Fruit fly (Drosophila melanogaster) whole organism: ENCODE data around the gene TFAM.

Source experiments
- CG8478 ChIP-seq: fragments of >200 bp; optimal IDR thresholded peaks from 2 replicates; lab custom pipeline; 2018; ENCODE audit warnings: inconsistent platforms
- Dll ChIP-seq: fragments of >200 bp; optimal IDR thresholded peaks from 2 replicates; lab custom pipeline; 2017
- EcR ChIP-seq, 2 experiments: fragments of >200 bp; optimal IDR thresholded peaks; 2 replicates each; lab custom pipeline; 2017; ENCODE audit warnings: missing biosample characterization in 2 of 2, missing genetic modification characterization in 2 of 2, missing genetic modification reagents in 2 of 2
- pan ChIP-seq: fragments of >200 bp; optimal IDR thresholded peaks from 2 replicates; lab custom pipeline; 2017
- psq ChIP-seq: fragments of >200 bp; optimal IDR thresholded peaks from 2 replicates; lab custom pipeline; 2017
- usp ChIP-seq: fragments of >200 bp; optimal IDR thresholded peaks from 2 replicates; lab custom pipeline; 2017; ENCODE audit warnings: missing biosample characterization, missing genetic modification characterization, mixed read lengths

Gene TFAM

dm6 chr3R:20558106-20558489 is 18.7 kb downstream of the TFAM start:
- no peak for TF ChIP-seq usp (GFP tag; lab: Kevin White, UChicago)
- TF ChIP-seq CG8478 (lab: Kevin White, UChicago), result no peak
- no peak for TF ChIP-seq Dll (lab: Kevin White, UChicago)
- no peak for TF ChIP-seq psq
- no peak for TF ChIP-seq pan
- no peak for TF ChIP-seq EcR (GFP tag; optimal IDR thresholded peaks at IDR 0.05; lab: Kevin White, UChicago)

- TF ChIP-seq EcR (GFP tag; optimal IDR thresholded peaks at IDR 0.05; lab: Kevin White, UChicago), result no peak
- no peak for TF ChIP-seq usp (GFP tag; lab: Kevin White, UChicago)
- no peak for TF ChIP-seq CG8478 (lab: Kevin White, UChicago)
- TF ChIP-seq Dll (lab: Kevin White, UChicago), result no peak
- no peak for TF ChIP-seq psq
- TF ChIP-seq pan, result no peak
Measured at dm6 chr3R:20557415-20558105, 19.2 kb downstream of the TFAM start, which contains the start of the genes DPCoAC and CG5180. DPCoAC (minus strand) TSS chr3R:20557667. CG5180 (plus strand) TSS chr3R:20557930.

DNA sequence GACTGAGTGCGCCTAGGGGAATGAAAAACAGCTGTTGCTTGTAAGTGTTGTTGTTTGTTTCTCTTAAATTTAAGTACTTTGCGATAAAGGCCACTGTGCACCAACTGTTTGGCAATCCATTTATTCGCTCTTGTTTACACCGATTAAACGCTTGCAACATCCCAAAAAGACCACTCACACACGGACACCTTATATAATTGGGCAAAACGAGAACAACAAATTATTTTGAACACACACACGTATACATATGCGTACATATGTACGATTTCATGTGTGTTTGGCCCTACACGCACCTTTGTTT is 19.7 kb downstream of the TFAM start:
- no peak for TF ChIP-seq pan
- no peak for TF ChIP-seq CG8478 (lab: Kevin White, UChicago)
- TF ChIP-seq usp (GFP tag; lab: Kevin White, UChicago), result no peak
- TF ChIP-seq EcR (GFP tag; optimal IDR thresholded peaks at IDR 0.05; lab: Kevin White, UChicago), result no peak
- no peak for TF ChIP-seq psq
- no peak for TF ChIP-seq Dll (lab: Kevin White, UChicago)

DNA sequence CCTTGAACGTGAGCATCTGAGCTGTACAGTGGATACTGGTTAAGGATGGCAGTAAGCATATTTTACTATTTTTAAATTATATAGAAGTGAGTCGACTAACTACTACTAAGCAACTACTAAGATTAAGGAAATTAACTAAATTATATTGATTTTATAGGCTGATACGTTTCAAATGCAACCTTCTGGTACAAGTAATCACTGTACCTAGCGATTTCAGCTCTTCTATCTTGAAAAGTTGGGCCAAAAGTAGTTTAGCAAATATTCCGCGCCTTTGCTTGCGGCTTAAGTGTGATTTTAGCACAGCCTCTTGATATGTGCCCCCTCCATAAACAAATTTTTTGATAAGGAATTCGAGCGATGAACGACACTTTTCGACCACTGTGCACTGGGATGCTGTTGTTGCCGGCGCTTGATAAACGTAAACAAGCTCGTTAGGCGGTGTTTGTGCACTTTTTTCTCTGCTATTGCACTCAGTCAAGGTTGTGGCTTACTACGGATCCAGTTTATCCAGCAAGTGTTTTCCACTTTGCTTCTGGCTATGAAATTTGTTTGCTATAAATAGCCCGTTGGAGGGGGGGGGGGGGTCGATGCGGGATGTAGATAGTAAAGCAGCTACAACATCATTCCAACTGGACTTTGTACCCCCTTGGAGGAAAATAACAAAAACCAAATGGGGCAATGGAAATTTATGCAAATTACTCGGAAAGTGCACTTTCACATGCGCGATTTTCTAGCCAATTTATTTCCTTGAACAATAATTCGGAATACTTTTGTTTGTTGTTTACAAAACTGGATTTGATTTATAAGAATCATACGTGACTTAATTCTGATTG is 20.3 kb downstream of the TFAM start:
- no peak for TF ChIP-seq EcR (GFP tag; optimal IDR thresholded peaks at IDR 0.05; lab: Kevin White, UChicago)
- no peak for TF ChIP-seq psq
- TF ChIP-seq CG8478 (lab: Kevin White, UChicago), result no peak

DNA sequence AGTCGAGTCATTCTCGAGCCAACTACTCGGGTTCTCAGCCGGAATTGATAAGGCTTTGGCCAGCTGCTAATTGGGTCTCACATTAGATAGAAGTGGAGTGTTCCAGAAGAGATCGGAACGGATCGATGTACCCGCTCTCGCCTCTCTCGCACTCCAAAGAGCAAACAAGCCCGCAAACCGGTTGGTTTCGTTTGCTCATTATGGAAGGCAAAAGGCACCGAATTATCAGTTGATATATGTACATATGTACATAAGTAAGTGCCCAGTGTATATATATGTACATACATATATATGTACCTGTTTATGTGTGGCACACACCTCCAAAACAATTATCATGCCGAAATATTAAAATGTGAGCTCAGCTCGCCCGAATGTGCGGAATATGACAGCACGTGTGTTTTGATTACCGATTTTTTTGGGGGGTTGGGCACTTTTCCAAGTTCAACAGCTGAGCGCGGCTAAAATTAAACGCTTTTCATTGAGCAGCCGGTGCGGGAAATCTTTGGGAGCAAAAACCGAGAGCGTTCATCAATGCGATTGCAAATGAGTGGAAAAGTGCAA is 21.0 kb downstream of the TFAM start:
- TF ChIP-seq EcR (GFP tag; optimal IDR thresholded peaks at IDR 0.05; lab: Kevin White, UChicago), result no peak
- no peak for TF ChIP-seq pan
- no peak for TF ChIP-seq psq
- TF ChIP-seq CG8478 (lab: Kevin White, UChicago), result no peak
- peak; percentile 47 for TF ChIP-seq Dll (lab: Kevin White, UChicago)
- no peak for TF ChIP-seq usp (GFP tag; lab: Kevin White, UChicago)

DNA sequence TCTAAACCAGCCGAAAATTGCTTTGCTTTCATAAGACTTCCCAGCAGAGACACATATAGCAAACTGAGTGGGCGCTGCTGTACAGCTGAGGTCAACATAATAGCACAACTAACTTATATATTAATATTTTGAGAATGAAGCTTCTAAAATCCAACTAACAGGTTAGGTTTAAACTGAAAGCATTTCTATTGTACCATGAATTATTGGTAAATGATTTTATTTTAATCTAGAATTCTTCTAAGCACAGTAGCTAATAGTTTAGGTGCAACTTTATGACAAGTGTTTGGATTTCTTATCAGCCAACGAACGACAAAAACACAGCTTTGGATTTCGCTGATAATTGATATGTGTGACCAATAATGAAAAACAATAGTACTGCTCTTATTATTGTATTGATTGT is 21.8 kb downstream of the TFAM start:
- no peak for TF ChIP-seq EcR (GFP tag; optimal IDR thresholded peaks at IDR 0.05; lab: Kevin White, UChicago)
- TF ChIP-seq pan, result no peak
- no peak for TF ChIP-seq psq
- no peak for TF ChIP-seq usp (GFP tag; lab: Kevin White, UChicago)
- TF ChIP-seq CG8478 (lab: Kevin White, UChicago), result no peak
- TF ChIP-seq Dll (lab: Kevin White, UChicago), result no peak

- TF ChIP-seq usp (GFP tag; lab: Kevin White, UChicago) (no peak), EcR (GFP tag; optimal IDR thresholded peaks at IDR 0.05; lab: Kevin White, UChicago) (no peak), Dll (lab: Kevin White, UChicago) (no peak), pan (no peak), CG8478 (lab: Kevin White, UChicago) (no peak), psq (no peak)
Measured at dm6 chr3R:20554300-20554699, 22.5 kb downstream of the TFAM start, which contains the start of gene att-ORFB. att-ORFB (minus strand) TSS chr3R:20554400.

DNA sequence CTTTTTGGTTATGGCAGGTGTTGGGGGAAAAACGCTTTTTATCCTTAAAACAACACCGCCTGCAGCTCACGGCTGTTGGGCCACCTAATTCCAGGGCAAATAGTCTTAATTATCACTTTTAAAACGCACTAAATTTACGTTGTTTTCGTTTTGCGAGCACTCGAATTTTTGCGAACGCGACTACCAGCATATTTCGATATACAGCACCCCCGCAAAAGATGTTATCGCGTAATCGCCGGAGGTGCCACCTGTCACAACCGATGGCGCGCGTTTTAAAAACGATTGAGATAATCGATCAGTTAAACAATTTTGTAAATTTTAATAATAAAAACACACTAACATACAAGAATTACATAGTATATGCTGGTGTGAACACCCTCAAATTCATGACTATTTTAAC is 24.7 kb downstream of the TFAM start, which contains the start of gene Stat92E:
Stat92E (minus strand) TSS at position 219 of the 400 bp plus-strand sequence.
- TF ChIP-seq psq (no peak), EcR (GFP tag; optimal IDR thresholded peaks at IDR 0.05; lab: Kevin White, UChicago) (no peak), Dll (lab: Kevin White, UChicago) (no peak), CG8478 (lab: Kevin White, UChicago) (no peak), pan (no peak), usp (GFP tag; lab: Kevin White, UChicago) (no peak)

DNA sequence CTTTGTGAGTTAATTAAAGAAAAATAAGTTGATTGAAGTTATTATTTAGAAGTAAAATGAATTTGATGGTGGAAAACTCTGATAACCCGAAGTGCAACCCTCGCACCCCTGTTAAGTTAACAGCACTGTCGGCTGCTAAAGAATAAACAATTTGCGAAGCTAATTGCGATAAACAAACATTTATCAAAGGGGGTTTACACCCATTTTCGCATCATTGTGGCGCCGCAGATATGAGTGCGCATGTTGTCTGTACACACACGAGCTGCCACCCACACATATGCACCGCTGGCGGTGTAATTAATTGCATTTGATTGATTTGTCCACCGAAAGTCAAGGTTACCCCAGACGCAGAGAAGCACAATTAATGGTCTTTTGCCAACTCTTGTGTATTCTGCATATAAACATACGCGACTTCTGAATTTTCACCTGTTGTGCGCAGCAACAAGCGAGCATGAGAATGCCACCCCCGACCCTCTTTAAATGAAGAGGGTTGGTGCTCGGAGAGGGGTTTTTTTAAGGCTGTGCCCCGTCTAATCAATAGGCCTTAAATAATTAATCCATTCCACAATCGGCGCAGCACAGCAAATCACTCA is 25.2 kb downstream of the TFAM start:
- TF ChIP-seq usp (GFP tag; lab: Kevin White, UChicago) (no peak), psq (no peak), Dll (lab: Kevin White, UChicago) (no peak), CG8478 (lab: Kevin White, UChicago) (no peak), pan (no peak), EcR (GFP tag; optimal IDR thresholded peaks at IDR 0.05; lab: Kevin White, UChicago) (no peak)

dm6 chr3R:20550632-20551486 is 26.0 kb downstream of the TFAM start:
- TF ChIP-seq Dll (lab: Kevin White, UChicago), result no peak
- TF ChIP-seq pan, result no peak
- TF ChIP-seq usp (GFP tag; lab: Kevin White, UChicago), result no peak
- no peak for TF ChIP-seq EcR (GFP tag; optimal IDR thresholded peaks at IDR 0.05; lab: Kevin White, UChicago)
- TF ChIP-seq psq, result no peak
- TF ChIP-seq CG8478 (lab: Kevin White, UChicago), result no peak
